Worm (Caenorhabditis elegans) whole organism, L3 larva: ENCODE measurements around the gene ftr-1.

Source experiments
- ZK546.5 ChIP-seq: sonication (generic microtip); optimal IDR thresholded peaks from 2 replicates; lab custom pipeline; 2017; ENCODE audit warnings: missing biosample characterization, missing genetic modification characterization
- ama-1 ChIP-seq: fragments of 150-350 bp; optimal IDR thresholded peaks from 2 replicates; lab custom pipeline; 2018
- ceh-16 ChIP-seq: sonication (generic microtip); optimal IDR thresholded peaks from 2 replicates; lab custom pipeline; 2017; ENCODE audit warnings: missing biosample characterization, missing genetic modification characterization
- elt-2 ChIP-seq: sonication (generic microtip); optimal IDR thresholded peaks from 2 replicates; lab custom pipeline; 2016; ENCODE audit warnings: missing genetic modification reagents, mild to moderate bottlenecking, missing genetic modification characterization, missing compliant biosample characterization
- fkh-10 ChIP-seq: sonication (generic microtip); optimal IDR thresholded peaks from 2 replicates; lab custom pipeline; 2017; ENCODE audit warnings: missing biosample characterization, missing genetic modification reagents, missing genetic modification characterization
- hmg-11 ChIP-seq: sonication (generic microtip); optimal IDR thresholded peaks from 2 replicates; lab custom pipeline; 2016; ENCODE audit warnings: missing genetic modification characterization, missing compliant biosample characterization
- lsy-12 ChIP-seq: sonication (generic microtip); optimal IDR thresholded peaks from 2 replicates; lab custom pipeline; 2016; ENCODE audit warnings: mild to moderate bottlenecking, missing genetic modification characterization, missing compliant biosample characterization
- nhr-23 ChIP-seq: fragments of 150-350 bp; optimal IDR thresholded peaks from 2 replicates; lab custom pipeline; 2014; ENCODE audit warnings: missing biosample characterization, missing genetic modification reagents, missing genetic modification characterization
- nhr-76 ChIP-seq: fragments of 150-350 bp; sonication (generic microtip); optimal IDR thresholded peaks from 5 replicates; lab custom pipeline; 2014; ENCODE audit warnings: missing biosample characterization, missing genetic modification characterization
- pha-4 ChIP-seq: fragments of 150-350 bp; optimal IDR thresholded peaks from 2 replicates; lab custom pipeline; 2014; ENCODE audit warnings: missing biosample characterization, missing genetic modification reagents, missing genetic modification characterization
- snpc-4 ChIP-seq: fragments of 150-350 bp; optimal IDR thresholded peaks from 2 replicates; lab custom pipeline; 2014; ENCODE audit warnings: missing biosample characterization, missing genetic modification characterization
- ztf-11 ChIP-seq: fragments of 150-350 bp; optimal IDR thresholded peaks from 2 replicates; lab custom pipeline; 2014; ENCODE audit warnings: missing biosample characterization, missing genetic modification characterization
- ztf-4 ChIP-seq: fragments of 150-350 bp; optimal IDR thresholded peaks from 2 replicates; lab custom pipeline; 2014; ENCODE audit warnings: missing biosample characterization, missing genetic modification characterization

- TF ChIP-seq ceh-16, result no peak
- no peak for TF ChIP-seq nhr-23 (tag; lab: Kevin White, UChicago)
- TF ChIP-seq ztf-11 (tag; lab: Kevin White, UChicago), result no peak
- no peak for TF ChIP-seq pha-4 (tag; lab: Kevin White, UChicago)
- no peak for TF ChIP-seq nhr-76
- TF ChIP-seq lsy-12 (tag; lab: Kevin White, UChicago), result no peak
- no peak for TF ChIP-seq fkh-10 (GFP tag; lab: Kevin White, UChicago)
- TF ChIP-seq hmg-11, result no peak
- TF ChIP-seq ZK546.5 (tag; lab: Kevin White, UChicago), result no peak
- no peak for TF ChIP-seq snpc-4
- TF ChIP-seq elt-2 (tag; lab: Kevin White, UChicago), result no peak
- TF ChIP-seq ama-1 (lab: Kevin White, UChicago), result no peak
- no peak for TF ChIP-seq ztf-4 (tag; lab: Kevin White, UChicago)
These were observed 2.2 kb downstream of the ftr-1 start, which contains the start of gene fog-2 for ce11 chrV:20198954-20199353.
